Fruit fly (Drosophila melanogaster) whole organism, embryonic: ENCODE data around the gene HipHop.

Source experiments
- ATbp ChIP-seq: fragments of 200-800 bp; sonication (Bioruptor generic); optimal IDR thresholded peaks from 2 replicates; lab custom pipeline; 2017; ENCODE audit warnings: missing biosample characterization, mild to moderate bottlenecking, missing genetic modification characterization, missing genetic modification reagents
- Abd-B ChIP-seq: fragments of 200-800 bp; sonication (Bioruptor generic); optimal IDR thresholded peaks from 2 replicates; lab custom pipeline; 2018; ENCODE audit warnings: missing biosample characterization, mild to moderate bottlenecking, missing genetic modification characterization, moderate library complexity
- Adf1 ChIP-seq: fragments of 200-800 bp; sonication (Bioruptor generic); IDR thresholded peaks from 2 replicates; pipeline ENCODE4 v1.3.6; 2022; ENCODE audit warnings: missing biosample characterization, missing genetic modification characterization
- B-H2 ChIP-seq: fragments of 200-800 bp; sonication (Bioruptor generic); optimal IDR thresholded peaks from 2 replicates; lab custom pipeline; 2018; ENCODE audit warnings: missing biosample characterization, mild to moderate bottlenecking, missing genetic modification characterization
- CG11696 ChIP-seq: fragments of 200-800 bp; sonication (Bioruptor generic); IDR thresholded peaks from 2 replicates; pipeline ENCODE4 v1.3.6; 2022; ENCODE audit warnings: missing biosample characterization, missing genetic modification characterization
- CG12104 ChIP-seq: fragments of 200-800 bp; sonication (Bioruptor generic); optimal IDR thresholded peaks from 3 replicates; lab custom pipeline; 2016; ENCODE audit warnings: missing biosample characterization, missing genetic modification characterization
- CG13123 ChIP-seq: fragments of 200-800 bp; sonication (Bioruptor generic); optimal IDR thresholded peaks from 2 replicates; lab custom pipeline; 2016; ENCODE audit warnings: missing biosample characterization, missing genetic modification characterization
- CG13624 ChIP-seq: fragments of 200-800 bp; sonication (Bioruptor generic); optimal IDR thresholded peaks from 2 replicates; lab custom pipeline; 2016; ENCODE audit warnings: missing biosample characterization, missing genetic modification characterization
- CG13894 ChIP-seq: fragments of 200-800 bp; sonication (Bioruptor generic); optimal IDR thresholded peaks from 3 replicates; lab custom pipeline; 2018; ENCODE audit warnings: missing biosample characterization, mild to moderate bottlenecking, missing genetic modification characterization, moderate library complexity
- CG1603 ChIP-seq: fragments of 200-800 bp; sonication (Bioruptor generic); optimal IDR thresholded peaks from 2 replicates; lab custom pipeline; 2019; ENCODE audit warnings: missing biosample characterization, mild to moderate bottlenecking, missing genetic modification characterization, moderate library complexity
- CG17359 ChIP-seq: fragments of 200-800 bp; sonication (Bioruptor generic); optimal IDR thresholded peaks from 3 replicates; lab custom pipeline; 2018; ENCODE audit warnings: missing biosample characterization, mild to moderate bottlenecking, missing genetic modification characterization, moderate library complexity
- CG17361 ChIP-seq: fragments of 200-800 bp; sonication (Bioruptor generic); IDR thresholded peaks from 3 replicates; pipeline ENCODE4 v1.3.6; 2022; ENCODE audit warnings: missing biosample characterization, missing genetic modification characterization
- CG18476 ChIP-seq: fragments of 200-800 bp; sonication (Bioruptor generic); optimal IDR thresholded peaks from 2 replicates; lab custom pipeline; 2016; ENCODE audit warnings: missing biosample characterization, mild to moderate bottlenecking, missing genetic modification characterization
- CG30020 ChIP-seq: fragments of 200-800 bp; optimal IDR thresholded peaks from 2 replicates; lab custom pipeline; 2019; ENCODE audit warnings: missing biosample characterization, mild to moderate bottlenecking, missing genetic modification characterization, moderate library complexity
- CG30403 ChIP-seq: fragments of 200-800 bp; sonication (Bioruptor generic); optimal IDR thresholded peaks from 3 replicates; lab custom pipeline; 2016; ENCODE audit warnings: missing biosample characterization, missing genetic modification characterization
- CG34422 ChIP-seq: fragments of 200-800 bp; sonication (Bioruptor generic); IDR thresholded peaks from 3 replicates; pipeline ENCODE4 v1.3.6; 2022; ENCODE audit warnings: missing biosample characterization, missing genetic modification characterization
- CG42726 ChIP-seq: fragments of 200-800 bp; sonication (Bioruptor generic); IDR thresholded peaks from 2 replicates; pipeline ENCODE4 v1.3.6; 2022; ENCODE audit warnings: missing biosample characterization, missing genetic modification characterization; ENCODE audit not compliant: partially characterized antibody
- CG7357 ChIP-seq: fragments of 200-800 bp; sonication (Bioruptor generic); IDR thresholded peaks from 3 replicates; pipeline ENCODE4 v1.3.6; 2022; ENCODE audit warnings: missing biosample characterization, missing genetic modification characterization
- CG8944 ChIP-seq: fragments of 200-800 bp; sonication (Bioruptor generic); optimal IDR thresholded peaks from 3 replicates; lab custom pipeline; 2016; ENCODE audit warnings: missing biosample characterization, missing genetic modification characterization
- Chrac-16 ChIP-seq: fragments of 200-800 bp; sonication (Bioruptor generic); optimal IDR thresholded peaks from 3 replicates; lab custom pipeline; 2016; ENCODE audit warnings: missing biosample characterization, missing genetic modification characterization
- Drgx ChIP-seq: fragments of 200-800 bp; sonication (Bioruptor generic); IDR thresholded peaks from 2 replicates; pipeline ENCODE4 v1.3.6; 2022; ENCODE audit warnings: missing biosample characterization, missing genetic modification characterization
- Elba2 ChIP-seq: fragments of 200-800 bp; sonication (Bioruptor generic); optimal IDR thresholded peaks from 3 replicates; lab custom pipeline; 2016; ENCODE audit warnings: missing biosample characterization, missing genetic modification characterization
- Ets65A ChIP-seq: fragments of 200-800 bp; sonication (Bioruptor generic); peaks from one replicate; lab custom pipeline; 2016; ENCODE audit warnings: missing biosample characterization, missing genetic modification characterization
- Gsc ChIP-seq: fragments of 200-800 bp; sonication (Bioruptor generic); IDR thresholded peaks from 2 replicates; pipeline ENCODE4 v1.3.6; 2022; ENCODE audit warnings: missing biosample characterization, missing genetic modification characterization
- H15 ChIP-seq: fragments of 200-800 bp; sonication (Bioruptor generic); IDR thresholded peaks from 3 replicates; pipeline ENCODE4 v1.3.6; 2022; ENCODE audit warnings: missing biosample characterization, missing genetic modification characterization
- Hand ChIP-seq: fragments of 200-800 bp; sonication (Bioruptor generic); optimal IDR thresholded peaks from 2 replicates; lab custom pipeline; 2017; ENCODE audit warnings: mild to moderate bottlenecking, missing biosample characterization, missing genetic modification reagents, missing genetic modification characterization
- Med ChIP-seq: fragments of 200-800 bp; sonication (Bioruptor generic); peaks from one replicate; lab custom pipeline; 2016; ENCODE audit warnings: missing biosample characterization, missing genetic modification characterization, mild to moderate bottlenecking, inconsistent platforms, moderate library complexity
- Ptx1 ChIP-seq: fragments of 200-800 bp; sonication (Bioruptor generic); IDR thresholded peaks from 2 replicates; pipeline ENCODE4 v1.3.6; 2022; ENCODE audit warnings: missing biosample characterization, missing genetic modification characterization
- Ravus ChIP-seq: fragments of 200-800 bp; sonication (Bioruptor generic); IDR thresholded peaks from 2 replicates; pipeline ENCODE4 v1.3.6; 2022; ENCODE audit warnings: missing biosample characterization, missing genetic modification characterization
- Rx ChIP-seq: fragments of 200-800 bp; sonication (Bioruptor generic); IDR thresholded peaks from 2 replicates; pipeline ENCODE4 v1.3.6; 2022; ENCODE audit warnings: missing biosample characterization, missing genetic modification characterization
- Six4 ChIP-seq: fragments of 200-800 bp; sonication (Bioruptor generic); optimal IDR thresholded peaks from 2 replicates; lab custom pipeline; 2016; ENCODE audit warnings: missing biosample characterization, missing genetic modification characterization
- Sox100B ChIP-seq: fragments of 200-800 bp; sonication (Bioruptor generic); optimal IDR thresholded peaks from 3 replicates; lab custom pipeline; 2018; ENCODE audit warnings: missing biosample characterization, mild to moderate bottlenecking, missing genetic modification characterization
- abd-A ChIP-seq: fragments of 200-800 bp; sonication (Bioruptor generic); optimal IDR thresholded peaks from 3 replicates; lab custom pipeline; 2019; ENCODE audit warnings: missing biosample characterization, mild to moderate bottlenecking, missing genetic modification characterization, moderate library complexity
- az2 ChIP-seq: fragments of 200-800 bp; sonication (Bioruptor generic); optimal IDR thresholded peaks from 3 replicates; lab custom pipeline; 2016; ENCODE audit warnings: missing biosample characterization, missing genetic modification characterization
- croc ChIP-seq: fragments of 200-800 bp; sonication (Bioruptor generic); conservative IDR thresholded peaks from 3 replicates; pipeline ENCODE4 v1.3.6; 2022; ENCODE audit warnings: missing biosample characterization, missing genetic modification characterization
- emc ChIP-seq: fragments of 200-800 bp; sonication (Bioruptor generic); optimal IDR thresholded peaks from 2 replicates; lab custom pipeline; 2016; ENCODE audit warnings: missing biosample characterization, missing genetic modification characterization
- exex ChIP-seq: fragments of 200-800 bp; sonication (Bioruptor generic); optimal IDR thresholded peaks from 4 replicates; lab custom pipeline; 2018; ENCODE audit warnings: missing biosample characterization, mild to moderate bottlenecking, missing genetic modification characterization, moderate library complexity
- gcm ChIP-seq: fragments of 200-800 bp; sonication (Bioruptor generic); optimal IDR thresholded peaks from 2 replicates; lab custom pipeline; 2019; ENCODE audit warnings: missing biosample characterization, mild to moderate bottlenecking, missing genetic modification characterization, moderate library complexity
- kah ChIP-seq: fragments of 200-800 bp; sonication (Bioruptor generic); optimal IDR thresholded peaks from 2 replicates; lab custom pipeline; 2018; ENCODE audit warnings: missing biosample characterization, mild to moderate bottlenecking, missing genetic modification characterization
- kay ChIP-seq: fragments of 200-800 bp; sonication (Bioruptor generic); optimal IDR thresholded peaks from 2 replicates; lab custom pipeline; 2016; ENCODE audit warnings: missing biosample characterization, missing genetic modification characterization
- klu ChIP-seq: fragments of 200-800 bp; sonication (Bioruptor generic); IDR thresholded peaks from 2 replicates; pipeline ENCODE4 v1.3.6; 2022; ENCODE audit warnings: missing biosample characterization, missing genetic modification characterization
- maf-S ChIP-seq: fragments of 200-800 bp; sonication (Bioruptor generic); optimal IDR thresholded peaks from 2 replicates; lab custom pipeline; 2016; ENCODE audit warnings: missing biosample characterization, missing genetic modification characterization
- mirr ChIP-seq: fragments of 200-800 bp; sonication (Bioruptor generic); optimal IDR thresholded peaks from 3 replicates; lab custom pipeline; 2018; ENCODE audit warnings: missing biosample characterization, mild to moderate bottlenecking, missing genetic modification characterization
- nerfin-1 ChIP-seq: fragments of 200-800 bp; sonication (Bioruptor generic); optimal IDR thresholded peaks from 3 replicates; lab custom pipeline; 2019; ENCODE audit warnings: missing biosample characterization, mild to moderate bottlenecking, missing genetic modification characterization, moderate library complexity
- otp ChIP-seq: fragments of 200-800 bp; sonication (Bioruptor generic); IDR thresholded peaks from 3 replicates; pipeline ENCODE4, ENCODE4 v1.3.6; 2022; ENCODE audit warnings: missing biosample characterization, missing genetic modification characterization
- pan ChIP-seq, 4 experiments: fragments of >200 bp in 3 of 4; fragments of 200-800 bp in 1 of 4; sonication (Bioruptor generic) in 1 of 4; optimal IDR thresholded peaks in 3 of 4; IDR thresholded peaks in 1 of 4; 2 replicates each; pipeline versions ENCODE4 v1.3.6 to Lab custom; 2017 to 2022; ENCODE audit warnings: missing biosample characterization in 2 of 4, missing genetic modification characterization in 2 of 4, mixed read lengths in 1 of 4
- ranshi ChIP-seq: fragments of 200-800 bp; sonication (Bioruptor generic); IDR thresholded peaks from 2 replicates; pipeline ENCODE4 v1.3.6; 2022; ENCODE audit warnings: missing biosample characterization, missing genetic modification characterization
- sob ChIP-seq: fragments of 200-800 bp; sonication (Bioruptor generic); IDR thresholded peaks from 2 replicates; pipeline ENCODE4 v1.3.6; 2022; ENCODE audit warnings: missing biosample characterization, missing genetic modification characterization
- sr ChIP-seq: fragments of 200-800 bp; sonication (Bioruptor generic); IDR thresholded peaks from 3 replicates; pipeline ENCODE4 v1.3.6; 2022; ENCODE audit warnings: missing biosample characterization, missing genetic modification characterization

HipHop gene

dm6 chr3L:18786427-18787104 is 34.4 kb upstream of the HipHop start (continued):
- TF ChIP-seq CG18476 (GFP tag; lab: Kevin White, UChicago) (peak; percentile 66), ATbp (GFP tag; lab: Kevin White, UChicago) (peak; percentile 13), CG11696 (GFP tag; lab: Robert Waterston, UW) (peak; percentile 46; the same call in 1 of the 2 replicates), Med (peak; percentile 74), croc (GFP tag; lab: Robert Waterston, UW) (no peak), CG13624 (GFP tag; lab: Kevin White, UChicago) (peak; percentile 66), maf-S (GFP tag; lab: Kevin White, UChicago) (peak; percentile 41), B-H2 (peak; percentile 52), klu (GFP tag; lab: Robert Waterston, UW) (0 out of 2 replicates have a peak, but pooled peaks have one; percentile 19), Sox100B (GFP tag; lab: Kevin White, UChicago) (peak; percentile 88), exex (tag; lab: Kevin White, UChicago) (peak; percentile 19), ranshi (no peak), Drgx (GFP tag; lab: Robert Waterston, UW) (no peak; the same call in none of the 2 replicates), Gsc (GFP tag; lab: Robert Waterston, UW) (no peak), CG42726 (GFP tag; lab: Robert Waterston, UW) (0 out of 2 replicates have a peak, but pooled peaks have one; percentile 22), CG17359 (tag; lab: Kevin White, UChicago) (peak; percentile 78), CG30403 (GFP tag; lab: Kevin White, UChicago) (peak; percentile 86), Adf1 (GFP tag; lab: Robert Waterston, UW) (peak; percentile 60; the same call in 1 of the 2 replicates), sr (GFP tag; lab: Robert Waterston, UW) (peak; percentile 40; the same call in 1 of the 3 replicates), CG12104 (peak; percentile 78), mirr (GFP tag; lab: Kevin White, UChicago) (peak; percentile 65), Ptx1 (GFP tag; lab: Robert Waterston, UW) (peak; percentile 79), Rx (GFP tag; lab: Robert Waterston, UW) (0 out of 2 replicates have a peak, but pooled peaks have one; percentile 20), pan (optimal IDR thresholded peaks at IDR 0.05; lab: Kevin White, UChicago) (no peak), pan (GFP tag; optimal IDR thresholded peaks at IDR 0.05 in 1 of 2, IDR thresholded peaks at IDR 0.05 in 1 of 2) (peak in 1 of 2 experiments; percentile 71), az2 (GFP tag; lab: Kevin White, UChicago) (peak; percentile 66), CG8944 (GFP tag; lab: Kevin White, UChicago) (no peak), H15 (GFP tag; lab: Robert Waterston, UW) (0 out of 3 replicates have a peak, but pooled peaks have one; percentile 36), Elba2 (GFP tag; lab: Kevin White, UChicago) (no peak), Hand (GFP tag; lab: Kevin White, UChicago) (no peak), abd-A (tag; lab: Kevin White, UChicago) (peak; percentile 95), CG34422 (GFP tag; lab: Robert Waterston, UW) (peak; percentile 44; the same call in 1 of the 3 replicates), Chrac-16 (peak; percentile 26), CG30020 (tag; lab: Kevin White, UChicago) (no peak), Ets65A (peak; percentile 75), gcm (GFP tag; lab: Kevin White, UChicago) (peak; percentile 61), Six4 (peak; percentile 9), otp (GFP tag; lab: Robert Waterston, UW) (0 out of 3 replicates have a peak, but pooled peaks have one; percentile 37), CG7357 (GFP tag; lab: Robert Waterston, UW) (peak; percentile 64), CG13894 (peak; percentile 9), nerfin-1 (tag; lab: Kevin White, UChicago) (peak; percentile 49), sob (GFP tag; lab: Robert Waterston, UW) (peak; percentile 12; the same call in 1 of the 2 replicates), kay (GFP tag; lab: Kevin White, UChicago) (peak; percentile 6), CG1603 (tag; lab: Kevin White, UChicago) (peak; percentile 7), Ravus (GFP tag; lab: Robert Waterston, UW) (0 out of 2 replicates have a peak, but pooled peaks have one; percentile 4), CG17361 (peak; percentile 78), kah (GFP tag; lab: Kevin White, UChicago) (peak; percentile 42), emc (GFP tag; lab: Kevin White, UChicago) (peak; percentile 7), CG13123 (no peak), Abd-B (GFP tag; lab: Kevin White, UChicago) (peak; percentile 75)
